Fruit fly (Drosophila melanogaster): ENCODE results near the gene CG4362.

The CG4362 gene

DNA sequence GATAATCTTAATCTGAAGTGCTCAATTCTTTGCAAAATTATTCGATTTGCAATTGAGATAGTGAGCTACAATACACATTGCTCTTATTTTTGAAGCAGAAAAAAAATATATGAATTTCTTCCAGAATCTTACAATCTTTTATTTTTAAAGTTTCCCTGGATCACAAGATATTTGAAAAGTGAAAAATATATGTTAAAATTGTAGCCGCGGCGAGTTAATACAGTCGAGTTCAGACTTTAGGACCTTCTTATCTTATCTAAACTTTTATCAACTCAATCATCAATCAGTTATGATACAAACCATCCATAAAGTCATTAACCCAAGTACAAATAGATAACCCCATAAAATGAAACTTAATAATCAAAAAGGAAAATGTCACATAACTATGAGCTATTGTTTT is 3.6 kb upstream of the CG4362 start (continued):
- no peak for TF ChIP-seq CG10565 (GFP tag; optimal IDR thresholded peaks at IDR 0.05)
- no peak for TF ChIP-seq Pdp1 (GFP tag; optimal IDR thresholded peaks at IDR 0.05)
- TF ChIP-seq Poxn (GFP tag; IDR thresholded peaks at IDR 0.05) = no peak
- TF ChIP-seq tio (GFP tag; optimal IDR thresholded peaks at IDR 0.05) = peak; percentile 34
- no peak for TF ChIP-seq CG6175 (GFP tag; IDR thresholded peaks at IDR 0.05)
- TF ChIP-seq pros (GFP tag; optimal IDR thresholded peaks at IDR 0.05) = no peak
- TF ChIP-seq Ets97D (GFP tag; optimal IDR thresholded peaks at IDR 0.05) = no peak
- TF ChIP-seq az2 (GFP tag; optimal IDR thresholded peaks at IDR 0.05) = peak; percentile 24
- no peak for TF ChIP-seq CG2199 (GFP tag; IDR thresholded peaks at IDR 0.05)
- no peak for TF ChIP-seq CG8359 (GFP tag; optimal IDR thresholded peaks at IDR 0.05; ENCODE audit: borderline replicate concordance)
- no peak for TF ChIP-seq rib (GFP tag; IDR thresholded peaks at IDR 0.05)
- TF ChIP-seq CG11560 (tag; IDR thresholded peaks at IDR 0.05) = no peak
- no peak for TF ChIP-seq CG12071 (GFP tag; optimal IDR thresholded peaks at IDR 0.05)
- no peak for TF ChIP-seq C15 (GFP tag; IDR thresholded peaks at IDR 0.05)
- TF ChIP-seq CG8478 (optimal IDR thresholded peaks at IDR 0.05) = no peak
- no peak for TF ChIP-seq CG1603 (tag; optimal IDR thresholded peaks at IDR 0.05)
- TF ChIP-seq gem (tag; optimal IDR thresholded peaks at IDR 0.05) = peak; percentile 56
- peak; percentile 50 for TF ChIP-seq CG11504 (tag; optimal IDR thresholded peaks at IDR 0.05)
- TF ChIP-seq CG11695 (GFP tag; IDR thresholded peaks at IDR 0.05) = no peak
- no peak for TF ChIP-seq Myb (GFP tag; optimal IDR thresholded peaks at IDR 0.05)
- no peak for TF ChIP-seq Elba2 (GFP tag; optimal IDR thresholded peaks at IDR 0.05)
- no peak for TF ChIP-seq ken (GFP tag; IDR thresholded peaks at IDR 0.05)
- TF ChIP-seq Hr78 (GFP tag; optimal IDR thresholded peaks at IDR 0.05) = no peak
- TF ChIP-seq CG34376 (GFP tag; optimal IDR thresholded peaks at IDR 0.05) = no peak
- no peak for TF ChIP-seq Scr (GFP tag; IDR thresholded peaks at IDR 0.05; ENCODE audit: partially characterized antibody)
- no peak for TF ChIP-seq hb (GFP tag; IDR thresholded peaks at IDR 0.05; ENCODE audit: partially characterized antibody)
- peak; percentile 45 for TF ChIP-seq CG18262 (tag; optimal IDR thresholded peaks at IDR 0.05)
- TF ChIP-seq tll (GFP tag; optimal IDR thresholded peaks at IDR 0.05) = no peak
- no peak for TF ChIP-seq Hsf (GFP tag; optimal IDR thresholded peaks at IDR 0.05)
- TF ChIP-seq bab2 (GFP tag; optimal IDR thresholded peaks at IDR 0.05) = no peak
- TF ChIP-seq CG32767 (GFP tag; IDR thresholded peaks at IDR 0.05) = no peak
- no peak for TF ChIP-seq CG15011 (GFP tag; optimal IDR thresholded peaks at IDR 0.05)
- TF ChIP-seq CG9215 (GFP tag; IDR thresholded peaks at IDR 0.05) = no peak
- no peak for TF ChIP-seq CG7271 (tag; optimal IDR thresholded peaks at IDR 0.05)
- no peak for TF ChIP-seq H15 (GFP tag; IDR thresholded peaks at IDR 0.05)
- no peak for TF ChIP-seq CG5953 (GFP tag; IDR thresholded peaks at IDR 0.05)
- TF ChIP-seq BtbVII (GFP tag; optimal IDR thresholded peaks at IDR 0.05) = no peak
- TF ChIP-seq D (optimal IDR thresholded peaks at IDR 0.05) = no peak
- no peak for TF ChIP-seq D (GFP tag; optimal IDR thresholded peaks at IDR 0.05)
- no peak for TF ChIP-seq CG14050 (GFP tag; IDR thresholded peaks at IDR 0.05)
- no peak for TF ChIP-seq nau (GFP tag; optimal IDR thresholded peaks at IDR 0.05)
- peak; percentile 85 for TF ChIP-seq sens (GFP tag)
- TF ChIP-seq tgo (GFP tag; IDR thresholded peaks at IDR 0.05) = no peak
- TF ChIP-seq CTCF (GFP tag; optimal IDR thresholded peaks at IDR 0.05) = no peak
- no peak for TF ChIP-seq Atf-2 (GFP tag; optimal IDR thresholded peaks at IDR 0.05)
- no peak for TF ChIP-seq klu (GFP tag; IDR thresholded peaks at IDR 0.05)
- TF ChIP-seq Camta (GFP tag; optimal IDR thresholded peaks at IDR 0.05) = no peak
- TF ChIP-seq HmgZ (tag; optimal IDR thresholded peaks at IDR 0.05) = no peak
- no peak for TF ChIP-seq CG3838 (GFP tag; optimal IDR thresholded peaks at IDR 0.05)
- peak; percentile 1 for TF ChIP-seq CG10267 (tag; optimal IDR thresholded peaks at IDR 0.05)
- TF ChIP-seq ac (GFP tag; optimal IDR thresholded peaks at IDR 0.05) = no peak
- TF ChIP-seq CG15514 (GFP tag; optimal IDR thresholded peaks at IDR 0.05) = no peak
- no peak for TF ChIP-seq CG7786 (GFP tag; optimal IDR thresholded peaks at IDR 0.05)
